Worm (Caenorhabditis elegans) whole organism, late embryonic: ENCODE data around the gene M117.3.

Experiments used
- C08G9.2 ChIP-seq: sonication (generic microtip); optimal IDR thresholded peaks from 2 replicates; lab custom pipeline; 2016; ENCODE audit warnings: mild to moderate bottlenecking, missing genetic modification characterization, moderate library complexity, missing compliant biosample characterization
- C38D4.7 ChIP-seq: fragments of 200-800 bp; sonication (Bioruptor generic); optimal IDR thresholded peaks from 2 replicates; lab custom pipeline; 2018; ENCODE audit warnings: mild to moderate bottlenecking, missing genetic modification characterization, moderate library complexity, missing compliant biosample characterization
- K02D7.2 ChIP-seq: sonication (generic microtip); optimal IDR thresholded peaks from 2 replicates; lab custom pipeline; 2017; ENCODE audit warnings: mild to moderate bottlenecking, missing genetic modification characterization, missing compliant biosample characterization
- T23F11.4 ChIP-seq: fragments of 200-800 bp; sonication (Bioruptor generic); optimal IDR thresholded peaks from 2 replicates; lab custom pipeline; 2018; ENCODE audit warnings: mild to moderate bottlenecking, missing genetic modification characterization, missing compliant biosample characterization
- ahr-1 ChIP-seq: sonication (generic microtip); optimal IDR thresholded peaks from 2 replicates; lab custom pipeline; 2016; ENCODE audit warnings: missing genetic modification characterization, missing compliant biosample characterization
- ceh-14 ChIP-seq: sonication (generic microtip); optimal IDR thresholded peaks from 2 replicates; lab custom pipeline; 2016; ENCODE audit warnings: missing genotype, missing genetic modification characterization, missing compliant biosample characterization
- ceh-18 ChIP-seq: sonication (generic microtip); optimal IDR thresholded peaks from 2 replicates; lab custom pipeline; 2016; ENCODE audit warnings: missing genetic modification characterization, missing compliant biosample characterization
- ceh-19 ChIP-seq: fragments of 200-800 bp; sonication (Bioruptor generic); optimal IDR thresholded peaks from 2 replicates; lab custom pipeline; 2018; ENCODE audit warnings: mild to moderate bottlenecking, missing genetic modification characterization, missing compliant biosample characterization
- ceh-22 ChIP-seq: sonication (generic microtip); optimal IDR thresholded peaks from 2 replicates; lab custom pipeline; 2017; ENCODE audit warnings: missing biosample characterization, missing genetic modification characterization
- ceh-24 ChIP-seq: sonication (generic microtip); optimal IDR thresholded peaks from 2 replicates; lab custom pipeline; 2016; ENCODE audit warnings: mild to moderate bottlenecking, missing genetic modification characterization, missing compliant biosample characterization
- ceh-30 ChIP-seq: fragments of 150-350 bp; optimal IDR thresholded peaks from 2 replicates; lab custom pipeline; 2014; ENCODE audit warnings: missing biosample characterization, missing genetic modification characterization
- ceh-31 ChIP-seq: sonication (generic microtip); optimal IDR thresholded peaks from 2 replicates; lab custom pipeline; 2016; ENCODE audit warnings: missing genetic modification characterization, missing compliant biosample characterization
- ceh-34 ChIP-seq: sonication (generic microtip); optimal IDR thresholded peaks from 2 replicates; lab custom pipeline; 2016; ENCODE audit warnings: mild to moderate bottlenecking, missing genetic modification characterization, missing compliant biosample characterization
- ceh-45 ChIP-seq: fragments of 200-800 bp; sonication (Bioruptor generic); IDR thresholded peaks from 2 replicates; pipeline ENCODE4 v1.3.6; 2022; ENCODE audit warnings: missing genetic modification reagents, missing genetic modification characterization, missing compliant biosample characterization
- ceh-48 ChIP-seq: sonication (generic microtip); optimal IDR thresholded peaks from 2 replicates; lab custom pipeline; 2016; ENCODE audit warnings: missing genetic modification characterization, inconsistent platforms, missing compliant biosample characterization
- ceh-9 ChIP-seq: sonication (generic microtip); optimal IDR thresholded peaks from 2 replicates; lab custom pipeline; 2016; ENCODE audit warnings: mild to moderate bottlenecking, missing genetic modification characterization, inconsistent platforms, missing compliant biosample characterization
- dve-1 ChIP-seq: sonication (generic microtip); optimal IDR thresholded peaks from 2 replicates; lab custom pipeline; 2017; ENCODE audit warnings: antibody characterized with exemption, mild to moderate bottlenecking, missing genetic modification characterization, missing compliant biosample characterization
- elt-4 ChIP-seq: sonication (generic microtip); optimal IDR thresholded peaks from 2 replicates; lab custom pipeline; 2016; ENCODE audit warnings: missing genetic modification characterization, missing compliant biosample characterization
- ets-4 ChIP-seq: sonication (generic microtip); optimal IDR thresholded peaks from 2 replicates; lab custom pipeline; 2016; ENCODE audit warnings: missing genetic modification characterization, missing compliant biosample characterization
- eyg-1 ChIP-seq: sonication (generic microtip); optimal IDR thresholded peaks from 2 replicates; lab custom pipeline; 2016; ENCODE audit warnings: missing genotype, missing genetic modification characterization, missing compliant biosample characterization
- fax-1 ChIP-seq: sonication (generic microtip); optimal IDR thresholded peaks from 2 replicates; lab custom pipeline; 2016; ENCODE audit warnings: missing genotype, missing genetic modification characterization, missing compliant biosample characterization
- fkh-6 ChIP-seq: sonication (generic microtip); optimal IDR thresholded peaks from 2 replicates; lab custom pipeline; 2016; ENCODE audit warnings: missing genetic modification characterization, missing compliant biosample characterization
- gmeb-2 ChIP-seq: sonication (generic microtip); optimal IDR thresholded peaks from 2 replicates; lab custom pipeline; 2016; ENCODE audit warnings: missing genetic modification characterization, inconsistent platforms, missing compliant biosample characterization
- hlh-13 ChIP-seq: fragments of 200-800 bp; sonication (Bioruptor generic); optimal IDR thresholded peaks from 2 replicates; lab custom pipeline; 2018; ENCODE audit warnings: mild to moderate bottlenecking, missing genetic modification characterization, missing compliant biosample characterization
- hlh-8 ChIP-seq: sonication (generic microtip); optimal IDR thresholded peaks from 2 replicates; lab custom pipeline; 2016; ENCODE audit warnings: missing genotype, missing genetic modification characterization, missing compliant biosample characterization
- lim-6 ChIP-seq: sonication (generic microtip); optimal IDR thresholded peaks from 2 replicates; lab custom pipeline; 2016; ENCODE audit warnings: missing genetic modification characterization, missing compliant biosample characterization
- madf-2 ChIP-seq: sonication (generic microtip); optimal IDR thresholded peaks from 2 replicates; lab custom pipeline; 2017; ENCODE audit warnings: missing genetic modification characterization, missing compliant biosample characterization
- nfya-1 ChIP-seq: sonication (generic microtip); optimal IDR thresholded peaks from 2 replicates; lab custom pipeline; 2017; ENCODE audit warnings: missing genetic modification characterization, mild to moderate bottlenecking, missing compliant biosample characterization, antibody characterized with exemption, moderate library complexity
- nhr-11 ChIP-seq: fragments of 150-350 bp; optimal IDR thresholded peaks from 2 replicates; lab custom pipeline; 2014; ENCODE audit warnings: missing biosample characterization, missing genetic modification characterization
- nhr-232 ChIP-seq: sonication (generic microtip); optimal IDR thresholded peaks from 2 replicates; lab custom pipeline; 2016; ENCODE audit warnings: missing genetic modification characterization, missing compliant biosample characterization
- npax-4 ChIP-seq: sonication (generic microtip); optimal IDR thresholded peaks from 2 replicates; lab custom pipeline; 2016; ENCODE audit warnings: missing genetic modification characterization, missing compliant biosample characterization
- odd-2 ChIP-seq: sonication (generic microtip); optimal IDR thresholded peaks from 2 replicates; lab custom pipeline; 2017; ENCODE audit warnings: antibody characterized with exemption, mild to moderate bottlenecking, missing genetic modification characterization, missing compliant biosample characterization
- pat-9 ChIP-seq: fragments of 200-800 bp; sonication (Bioruptor generic); optimal IDR thresholded peaks from 2 replicates; lab custom pipeline; 2018; ENCODE audit warnings: mild to moderate bottlenecking, missing genetic modification characterization, moderate library complexity, missing compliant biosample characterization
- pax-1 ChIP-seq: fragments of 150-350 bp; optimal IDR thresholded peaks from 2 replicates; lab custom pipeline; 2014; ENCODE audit warnings: missing biosample characterization, missing genetic modification characterization
- pha-4 ChIP-seq: fragments of 150-350 bp; optimal IDR thresholded peaks from 2 replicates; lab custom pipeline; 2018; ENCODE audit warnings: missing biosample characterization, missing genetic modification reagents, missing genetic modification characterization
- pros-1 ChIP-seq: fragments of 150-350 bp; optimal IDR thresholded peaks from 2 replicates; lab custom pipeline; 2014; ENCODE audit warnings: missing biosample characterization, missing genetic modification reagents, missing genetic modification characterization
- ref-2 ChIP-seq: sonication (generic microtip); optimal IDR thresholded peaks from 2 replicates; lab custom pipeline; 2016; ENCODE audit warnings: missing genetic modification characterization, missing compliant biosample characterization
- rnt-1 ChIP-seq: sonication (generic microtip); optimal IDR thresholded peaks from 2 replicates; lab custom pipeline; 2016; ENCODE audit warnings: missing genetic modification characterization, missing compliant biosample characterization
- sdc-2 ChIP-seq: sonication (generic microtip); optimal IDR thresholded peaks from 2 replicates; lab custom pipeline; 2016; ENCODE audit warnings: missing genotype, missing genetic modification characterization, missing compliant biosample characterization
- sox-2 ChIP-seq: fragments of 200-800 bp; sonication (Bioruptor generic); IDR thresholded peaks from 2 replicates; pipeline ENCODE4 v1.3.6; 2022; ENCODE audit warnings: missing genetic modification reagents, missing genetic modification characterization, missing compliant biosample characterization
- sox-4 ChIP-seq: sonication (generic microtip); optimal IDR thresholded peaks from 2 replicates; lab custom pipeline; 2017; ENCODE audit warnings: mild to moderate bottlenecking, missing genetic modification characterization, inconsistent platforms, missing compliant biosample characterization
- syd-9 ChIP-seq: sonication (generic microtip); optimal IDR thresholded peaks from 2 replicates; lab custom pipeline; 2016; ENCODE audit warnings: mild to moderate bottlenecking, missing genetic modification characterization, moderate library complexity, missing compliant biosample characterization
- tbx-2 ChIP-seq: sonication (generic microtip); optimal IDR thresholded peaks from 2 replicates; lab custom pipeline; 2016; ENCODE audit warnings: missing genetic modification characterization, missing compliant biosample characterization
- unc-42 ChIP-seq: sonication (generic microtip); optimal IDR thresholded peaks from 2 replicates; lab custom pipeline; 2016; ENCODE audit warnings: missing genotype, missing genetic modification characterization, missing compliant biosample characterization
- unc-55 ChIP-seq: sonication (generic microtip); optimal IDR thresholded peaks from 2 replicates; lab custom pipeline; 2017; ENCODE audit warnings: missing biosample characterization, missing genetic modification reagents, missing genetic modification characterization
- unc-86 ChIP-seq: sonication (generic microtip); optimal IDR thresholded peaks from 2 replicates; lab custom pipeline; 2016; ENCODE audit warnings: missing genetic modification characterization, missing compliant biosample characterization
- zip-5 ChIP-seq: sonication (generic microtip); optimal IDR thresholded peaks from 2 replicates; lab custom pipeline; 2016; ENCODE audit warnings: missing genetic modification characterization, missing compliant biosample characterization
- ztf-16 ChIP-seq: sonication (generic microtip); optimal IDR thresholded peaks from 2 replicates; lab custom pipeline; 2017; ENCODE audit warnings: missing genetic modification characterization, missing compliant biosample characterization

M117.3 gene

DNA sequence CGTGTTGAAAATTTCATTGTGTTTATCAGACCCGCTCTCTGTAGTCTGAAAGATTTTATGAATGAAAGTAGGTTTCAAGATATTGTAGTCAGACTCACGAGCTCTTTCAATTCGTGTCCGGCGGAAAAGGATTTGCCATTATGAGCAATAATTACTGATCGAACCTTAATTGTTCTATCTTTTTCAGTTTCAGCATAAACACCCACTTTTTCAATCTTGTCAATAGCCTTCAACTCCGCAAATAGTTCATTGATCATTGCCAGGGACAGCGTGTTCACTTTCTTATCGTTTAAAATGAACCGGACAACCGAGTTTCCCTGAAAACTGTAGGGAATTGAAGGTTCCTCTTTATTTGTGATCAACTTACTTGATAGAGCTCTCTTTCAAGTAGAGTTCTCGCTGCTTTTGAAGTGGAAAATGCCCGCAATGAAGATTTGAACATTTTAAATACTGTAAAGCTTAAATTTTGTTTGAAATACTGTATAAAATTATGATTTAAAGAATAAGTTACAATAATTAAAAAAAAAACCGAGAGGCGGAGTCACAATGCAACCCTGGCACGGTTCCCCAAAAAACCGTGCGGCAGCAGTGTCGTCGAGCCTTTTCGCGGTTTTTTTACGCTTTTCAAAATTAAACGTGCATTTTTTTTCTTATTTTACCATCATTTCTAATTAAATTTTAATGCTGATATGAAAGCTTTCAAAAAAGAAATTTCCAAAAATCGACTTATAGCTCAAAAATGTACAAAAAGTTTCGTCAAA is 34.1 kb downstream of the M117.3 start, which contains the start of gene ech-2:
TSS of gene ech-2 (minus strand) at position 452 of the 761 bp plus-strand sequence.
- TF ChIP-seq fkh-6 (tag; lab: Kevin White, UChicago) (no peak), nhr-232 (tag; lab: Kevin White, UChicago) (no peak), ceh-45 (GFP tag; lab: Robert Waterston, UW) (no peak), ceh-19 (GFP tag; lab: Kevin White, UChicago) (no peak), odd-2 (tag; lab: Kevin White, UChicago) (no peak), ceh-31 (tag; lab: Kevin White, UChicago) (no peak), ceh-18 (tag; lab: Kevin White, UChicago) (no peak), zip-5 (tag; lab: Kevin White, UChicago) (no peak), eyg-1 (no peak), ref-2 (no peak), T23F11.4 (no peak), rnt-1 (tag; lab: Kevin White, UChicago) (no peak), sox-2 (GFP tag; lab: Robert Waterston, UW) (no peak), elt-4 (no peak), hlh-8 (no peak), hlh-13 (GFP tag; lab: Kevin White, UChicago) (no peak), ceh-30 (tag; lab: Kevin White, UChicago) (no peak), lim-6 (tag; lab: Kevin White, UChicago) (no peak)

DNA sequence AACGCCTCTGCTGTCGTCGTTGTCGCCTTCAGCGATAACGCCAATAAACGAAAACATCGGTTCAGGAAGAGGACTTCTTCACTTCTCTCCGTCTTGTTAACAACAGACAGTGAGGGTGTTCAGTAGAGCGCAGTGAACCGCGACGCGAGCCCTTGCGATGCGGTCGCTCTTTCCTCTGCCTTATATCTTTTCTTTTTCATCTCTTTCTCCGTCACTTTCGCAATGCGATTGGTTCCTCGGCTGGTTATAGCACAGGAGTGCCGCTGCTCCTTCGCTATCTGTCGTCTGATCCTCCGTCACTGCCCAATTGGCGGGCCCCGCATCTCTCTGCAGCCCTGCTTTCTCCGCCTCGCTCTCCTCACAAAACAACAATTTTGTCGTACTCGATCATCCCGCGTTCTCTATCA is 35.2 kb downstream of the M117.3 start:
- TF ChIP-seq ref-2 (peak; percentile 58), C38D4.7 (GFP tag; lab: Kevin White, UChicago) (no peak), ceh-45 (GFP tag; lab: Robert Waterston, UW) (no peak), nhr-11 (no peak), sox-4 (tag; lab: Kevin White, UChicago) (peak; percentile 5), C08G9.2 (tag; lab: Kevin White, UChicago) (peak; percentile 44), pax-1 (no peak), ets-4 (tag; lab: Kevin White, UChicago) (peak; percentile 10), sox-2 (GFP tag; lab: Robert Waterston, UW) (no peak), K02D7.2 (tag; lab: Kevin White, UChicago) (no peak), ceh-24 (tag; lab: Kevin White, UChicago) (no peak), dve-1 (tag; lab: Kevin White, UChicago) (peak; percentile 61), nhr-232 (tag; lab: Kevin White, UChicago) (no peak), pha-4 (tag; lab: Kevin White, UChicago) (no peak), odd-2 (tag; lab: Kevin White, UChicago) (no peak), fkh-6 (tag; lab: Kevin White, UChicago) (no peak), npax-4 (no peak), unc-55 (GFP tag; lab: Kevin White, UChicago) (peak; percentile 93), ceh-34 (peak; percentile 72), ceh-48 (tag; lab: Kevin White, UChicago) (peak; percentile 3), tbx-2 (tag; lab: Kevin White, UChicago) (peak; percentile 89), hlh-13 (GFP tag; lab: Kevin White, UChicago) (no peak), madf-2 (tag; lab: Kevin White, UChicago) (no peak), nfya-1 (tag; lab: Kevin White, UChicago) (peak; percentile 98), rnt-1 (tag; lab: Kevin White, UChicago) (peak; percentile 84), unc-42 (tag; lab: Kevin White, UChicago) (peak; percentile 76), eyg-1 (peak; percentile 59), sdc-2 (no peak), pat-9 (tag; lab: Kevin White, UChicago) (peak; percentile 47), zip-5 (tag; lab: Kevin White, UChicago) (no peak), ceh-22 (no peak), ztf-16 (tag; lab: Kevin White, UChicago) (no peak), gmeb-2 (tag; lab: Kevin White, UChicago) (no peak), pros-1 (tag; lab: Kevin White, UChicago) (no peak), ceh-14 (peak; percentile 36), hlh-8 (no peak), ceh-31 (tag; lab: Kevin White, UChicago) (peak; percentile 67), ahr-1 (no peak), ceh-19 (GFP tag; lab: Kevin White, UChicago) (peak; percentile 3), fax-1 (tag; lab: Kevin White, UChicago) (peak; percentile 42), unc-86 (tag; lab: Kevin White, UChicago) (no peak), T23F11.4 (peak; percentile 7), ceh-9 (tag; lab: Kevin White, UChicago) (no peak), syd-9 (tag; lab: Kevin White, UChicago) (peak; percentile 15)
